Fruit fly (Drosophila melanogaster): ENCODE measurements around the gene Cipc.

The Cipc gene

DNA sequence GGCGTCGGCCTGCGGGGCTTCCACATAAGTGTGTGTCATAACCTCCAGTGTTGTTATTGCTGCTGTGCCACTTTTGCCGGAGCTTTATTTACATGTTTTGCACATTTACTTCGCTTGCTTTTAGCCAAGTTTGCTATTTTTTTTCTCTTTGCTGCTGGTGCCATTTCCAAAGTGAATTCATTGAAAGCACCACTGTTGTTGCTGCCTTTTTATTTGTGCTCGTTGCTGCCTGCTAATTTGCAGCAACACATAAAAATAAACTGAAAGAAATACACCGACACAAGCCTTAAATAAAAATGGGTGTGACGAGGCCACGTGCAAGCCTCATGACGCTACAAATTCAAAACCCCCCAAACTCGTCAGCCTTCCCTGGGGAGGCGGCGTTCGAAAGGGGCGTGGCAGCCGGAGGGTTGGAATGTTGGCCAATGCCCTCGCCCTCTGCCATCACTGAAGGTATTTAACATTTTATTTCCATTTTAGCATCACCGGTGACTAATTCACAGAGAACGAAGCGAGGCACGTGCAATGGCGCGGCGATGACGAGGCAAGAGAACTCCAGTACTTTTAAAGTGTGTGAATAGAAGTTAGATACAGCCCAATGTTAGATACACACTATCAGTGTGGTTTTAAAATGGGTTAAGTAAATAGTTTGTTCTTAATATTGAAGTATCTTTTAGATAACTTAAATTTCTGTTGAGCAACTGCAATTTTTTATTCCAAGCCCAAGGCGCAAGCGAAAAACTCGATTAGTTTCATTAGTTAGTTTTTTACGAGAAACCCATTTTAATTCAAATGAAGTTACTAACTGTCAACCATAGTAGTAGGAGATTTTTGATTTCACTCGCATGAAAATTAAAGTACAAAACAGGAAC, 19.4 kb downstream of the Cipc start, which contains the start of gene CG14556:
CG14556 (plus strand) TSS at position 822 of the 872 bp plus-strand sequence.
- TF ChIP-seq Gug (GFP tag; IDR thresholded peaks at IDR 0.05) (no peak), CG11762 (GFP tag; optimal IDR thresholded peaks at IDR 0.05; ENCODE audit: insufficient read depth) (no peak), pdm3 (GFP tag; optimal IDR thresholded peaks at IDR 0.05) (no peak), svp (GFP tag) (no peak), CG11902 (GFP tag; optimal IDR thresholded peaks at IDR 0.05) (no peak), eg (GFP tag; IDR thresholded peaks at IDR 0.05) (0 out of 3 replicates have a peak, but pooled peaks have one; percentile 37), Ets96B (tag; optimal IDR thresholded peaks at IDR 0.05) (no peak), Blimp-1 (GFP tag; optimal IDR thresholded peaks at IDR 0.05) (no peak), salr (GFP tag; optimal IDR thresholded peaks at IDR 0.05) (no peak), CG8119 (GFP tag; IDR thresholded peaks at IDR 0.05) (peak; percentile 34; the same call in 1 of the 3 replicates), Hr38 (GFP tag; optimal IDR thresholded peaks at IDR 0.05) (no peak), CG3919 (GFP tag; optimal IDR thresholded peaks at IDR 0.05) (no peak), CG6163 (GFP tag; IDR thresholded peaks at IDR 0.05) (0 out of 3 replicates have a peak, but pooled peaks have one; percentile 30), Hr39 (GFP tag; optimal IDR thresholded peaks at IDR 0.05) (no peak), CG7368 (GFP tag; optimal IDR thresholded peaks at IDR 0.05) (no peak), Lpt (GFP tag; optimal IDR thresholded peaks at IDR 0.05) (no peak), Hr4 (GFP tag; optimal IDR thresholded peaks at IDR 0.05) (no peak), Eip75B (GFP tag; optimal IDR thresholded peaks at IDR 0.05) (no peak), fd59A (GFP tag; optimal IDR thresholded peaks at IDR 0.05) (no peak), Eip93F (GFP tag; optimal IDR thresholded peaks at IDR 0.05) (no peak), Eip78C (GFP tag) (peak; percentile 24), CG15336 (GFP tag; IDR thresholded peaks at IDR 0.05) (no peak), CG11294 (GFP tag; IDR thresholded peaks at IDR 0.05) (no peak; the same call in 1 of the 2 replicates), Met (GFP tag; optimal IDR thresholded peaks at IDR 0.05) (no peak), CG6808 (GFP tag; optimal IDR thresholded peaks at IDR 0.05) (no peak), ss (GFP tag; optimal IDR thresholded peaks at IDR 0.05) (no peak), esn (GFP tag; optimal IDR thresholded peaks at IDR 0.05) (no peak), CG6792 (GFP tag; optimal IDR thresholded peaks at IDR 0.05) (no peak), CG6276 (GFP tag; optimal IDR thresholded peaks at IDR 0.05) (peak; percentile 24), CG4318 (GFP tag; optimal IDR thresholded peaks at IDR 0.05) (no peak)

DNA sequence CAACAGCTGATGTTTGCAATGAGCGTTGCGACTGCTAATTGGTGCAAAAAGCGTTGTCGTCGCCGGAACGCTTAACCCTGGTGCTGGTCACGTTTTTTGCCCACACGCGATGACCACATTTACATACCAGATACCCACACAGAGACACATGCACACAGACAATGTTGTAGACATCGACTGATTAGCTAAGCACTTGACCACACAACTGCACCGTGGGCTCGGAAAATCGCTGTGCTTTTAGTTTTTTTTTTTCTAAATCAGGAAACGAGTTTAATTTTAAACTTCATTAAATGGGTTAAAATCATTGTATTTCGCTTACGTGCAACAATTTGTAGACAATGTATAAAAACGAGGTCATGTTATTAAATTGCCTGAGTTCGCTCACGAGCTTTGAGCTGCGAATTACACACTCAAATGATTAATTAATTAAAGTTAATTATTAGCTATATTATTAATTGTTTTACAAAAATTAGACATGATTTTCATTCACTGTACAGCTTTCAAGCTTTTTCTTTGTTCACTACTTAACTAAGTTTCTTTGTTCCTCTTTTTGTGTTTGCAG, 21.9 kb downstream of the Cipc start:
- TF ChIP-seq lz (GFP tag; optimal IDR thresholded peaks at IDR 0.05): no peak
- peak; percentile 46; the same call in 1 of the 2 replicates for TF ChIP-seq CG11294 (GFP tag; IDR thresholded peaks at IDR 0.05)
- TF ChIP-seq CG8119 (GFP tag; IDR thresholded peaks at IDR 0.05): peak; percentile 56; the same call in 2 of the 3 replicates
- peak in 1 of 2 experiments; percentile 5 for TF ChIP-seq salr (GFP tag; optimal IDR thresholded peaks at IDR 0.05)
- TF ChIP-seq CG6163 (GFP tag; IDR thresholded peaks at IDR 0.05): no peak
- peak; percentile 2 for TF ChIP-seq esn (GFP tag; optimal IDR thresholded peaks at IDR 0.05)
- TF ChIP-seq Ets96B (tag; optimal IDR thresholded peaks at IDR 0.05): no peak
- peak; percentile 11 for TF ChIP-seq CG6792 (GFP tag; optimal IDR thresholded peaks at IDR 0.05)
- no peak for TF ChIP-seq Eip93F (GFP tag; optimal IDR thresholded peaks at IDR 0.05)
- TF ChIP-seq CG10631 (GFP tag; optimal IDR thresholded peaks at IDR 0.05): peak; percentile 32
- TF ChIP-seq Eip75B (GFP tag; optimal IDR thresholded peaks at IDR 0.05): peak; percentile 2
- no peak for TF ChIP-seq CG6854 (GFP tag; optimal IDR thresholded peaks at IDR 0.05)
- TF ChIP-seq eg (GFP tag; IDR thresholded peaks at IDR 0.05): peak; percentile 65
- TF ChIP-seq CG15336 (GFP tag; IDR thresholded peaks at IDR 0.05): peak; percentile 58
- peak; percentile 55 for TF ChIP-seq CG32006 (GFP tag; optimal IDR thresholded peaks at IDR 0.05)
- peak; percentile 56 for TF ChIP-seq dac (GFP tag; optimal IDR thresholded peaks at IDR 0.05)
- peak; percentile 40 for TF ChIP-seq Hr4 (GFP tag; optimal IDR thresholded peaks at IDR 0.05)
- peak; percentile 23 for TF ChIP-seq OdsH (GFP tag; optimal IDR thresholded peaks at IDR 0.05)
- no peak for TF ChIP-seq vri (GFP tag; optimal IDR thresholded peaks at IDR 0.05)
- TF ChIP-seq Lpt (GFP tag; optimal IDR thresholded peaks at IDR 0.05): peak; percentile 4
